Worm (Caenorhabditis elegans): Measurements from ENCODE around the gene vab-3.

The vab-3 gene

DNA sequence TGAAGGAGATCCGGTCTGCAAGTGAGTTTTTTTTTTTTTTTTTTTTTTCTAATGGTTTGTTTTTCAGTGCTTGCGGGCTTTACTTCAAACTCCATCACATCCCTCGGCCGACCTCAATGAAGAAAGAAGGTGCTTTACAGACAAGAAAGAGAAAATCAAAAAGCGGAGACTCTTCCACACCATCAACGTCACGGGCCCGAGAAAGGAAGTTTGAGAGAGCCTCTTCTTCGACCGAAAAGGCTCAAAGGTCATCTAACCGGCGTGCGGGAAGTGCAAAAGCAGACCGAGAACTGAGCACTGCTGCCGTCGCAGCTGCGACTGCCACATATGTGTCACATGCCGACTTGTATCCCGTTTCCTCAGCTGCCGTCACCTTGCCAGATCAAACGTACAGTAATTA, 17.4 kb upstream of the vab-3 start:
- no peak for TF ChIP-seq snpc-4 (GFP tag; optimal IDR thresholded peaks at IDR 0.05)
- TF ChIP-seq snpc-4 (tag; optimal IDR thresholded peaks at IDR 0.05): no peak
- no peak for TF ChIP-seq akir-1 (GFP tag; optimal IDR thresholded peaks at IDR 0.05)
- no peak for TF ChIP-seq snpc-3.4 (tag; optimal IDR thresholded peaks at IDR 0.05)
- TF ChIP-seq K11D2.4 (GFP tag; IDR thresholded peaks at IDR 0.05): no peak
- TF ChIP-seq B0035.1 (tag; optimal IDR thresholded peaks at IDR 0.05): no peak
- no peak for TF ChIP-seq athp-1 (tag; optimal IDR thresholded peaks at IDR 0.05)
- no peak for TF ChIP-seq attf-3 (GFP tag; conservative IDR thresholded peaks at IDR 0.05)
- TF ChIP-seq ceh-58 (GFP tag; IDR thresholded peaks at IDR 0.05): no peak
- TF ChIP-seq nfya-2 (GFP tag; IDR thresholded peaks at IDR 0.05): no peak
- TF ChIP-seq nhr-120 (GFP tag; IDR thresholded peaks at IDR 0.05): no peak
- TF ChIP-seq nfya-1 (tag; optimal IDR thresholded peaks at IDR 0.05; ENCODE audit: borderline replicate concordance, insufficient read depth): no peak
- no peak for TF ChIP-seq F37B4.10 (GFP tag; IDR thresholded peaks at IDR 0.05)
- no peak for TF ChIP-seq madf-6 (GFP tag; IDR thresholded peaks at IDR 0.05)
- no peak for TF ChIP-seq ztf-25 (GFP tag; IDR thresholded peaks at IDR 0.05)
- TF ChIP-seq snpc-1.1 (tag; optimal IDR thresholded peaks at IDR 0.05; ENCODE audit: insufficient read depth): no peak
- TF ChIP-seq lin-35 (GFP tag; optimal IDR thresholded peaks at IDR 0.05): no peak

DNA sequence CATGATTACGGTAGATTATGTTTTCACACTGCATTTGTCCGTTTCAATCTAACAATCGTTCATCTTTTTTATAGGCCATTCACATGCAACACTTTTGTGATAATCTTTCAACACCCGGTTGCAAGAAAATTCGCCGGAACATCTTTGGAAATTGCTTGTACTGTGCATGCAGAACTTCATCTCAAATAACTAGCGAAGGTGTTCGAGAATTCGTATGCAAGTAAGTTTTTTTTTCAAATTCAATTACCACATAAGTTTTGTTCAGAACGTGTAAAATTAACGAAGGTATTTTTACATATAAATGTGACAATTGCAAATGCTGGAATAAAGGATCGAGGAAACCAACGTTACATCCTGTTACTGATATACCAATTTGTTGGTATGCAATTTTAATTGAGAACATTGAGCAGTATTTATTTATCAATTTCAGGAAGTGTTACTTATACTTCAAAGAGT, 14.4 kb upstream of the vab-3 start, which contains the start of gene C33D3.3:
Gene C33D3.3, plus strand, starts transcription at position 51 of the 456 bp plus-strand sequence.
- TF ChIP-seq ZK185.1 (tag; optimal IDR thresholded peaks at IDR 0.05; ENCODE audit: poor library complexity, severe bottlenecking): no peak
- no peak for TF ChIP-seq ekl-4 (GFP tag; IDR thresholded peaks at IDR 0.05)
- TF ChIP-seq tbp1 (GFP tag; optimal IDR thresholded peaks at IDR 0.05): no peak
- no peak for TF ChIP-seq sdz-38 (tag; optimal IDR thresholded peaks at IDR 0.05)
- no peak for TF ChIP-seq egl-18 (GFP tag; IDR thresholded peaks at IDR 0.05)
- no peak for TF ChIP-seq unc-62 (GFP tag; optimal IDR thresholded peaks at IDR 0.05)
- TF ChIP-seq hlh-26 (GFP tag; conservative IDR thresholded peaks at IDR 0.05): no peak
- no peak for TF ChIP-seq dox-1 (GFP tag; IDR thresholded peaks at IDR 0.05)
- TF ChIP-seq madf-10 (tag; optimal IDR thresholded peaks at IDR 0.05): no peak

DNA sequence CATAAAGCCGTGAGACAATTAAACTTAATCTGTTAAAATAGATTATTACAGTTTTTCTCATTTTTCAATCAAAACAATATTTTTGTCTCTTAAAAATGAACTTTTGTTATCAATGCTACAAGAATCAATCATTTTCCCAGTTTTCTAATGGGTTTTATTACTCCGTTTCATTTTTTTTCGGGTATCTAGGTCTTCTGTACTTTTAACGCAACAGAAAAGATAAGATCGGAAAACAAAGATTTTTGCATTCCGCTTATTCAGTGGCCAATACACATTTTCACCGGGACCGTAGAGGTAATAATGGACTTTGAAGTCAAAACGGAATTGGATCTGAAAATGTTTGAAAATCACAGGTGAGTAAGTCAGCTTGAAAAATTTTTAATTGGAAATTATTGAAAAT, 10.9 kb upstream of the vab-3 start, which contains the start of gene C33D3.4:
Gene C33D3.4, plus strand, starts transcription at position 301 of the 400 bp plus-strand sequence.
- TF ChIP-seq ekl-4 (GFP tag; IDR thresholded peaks at IDR 0.05): no peak
- TF ChIP-seq B0336.3 (GFP tag; IDR thresholded peaks at IDR 0.05): no peak
- TF ChIP-seq F57C9.4 (tag; optimal IDR thresholded peaks at IDR 0.05): no peak
- no peak for TF ChIP-seq cebp-2 (GFP tag; IDR thresholded peaks at IDR 0.05)
- TF ChIP-seq ama-1 (optimal IDR thresholded peaks at IDR 0.05): no peak
- TF ChIP-seq ama-1 (GFP tag; optimal IDR thresholded peaks at IDR 0.05): no peak
- no peak for TF ChIP-seq snpc-1.1 (tag; optimal IDR thresholded peaks at IDR 0.05; ENCODE audit: insufficient read depth)
- TF ChIP-seq pbrm-1 (GFP tag; IDR thresholded peaks at IDR 0.05): no peak
- no peak for TF ChIP-seq attf-3 (GFP tag; conservative IDR thresholded peaks at IDR 0.05)

DNA sequence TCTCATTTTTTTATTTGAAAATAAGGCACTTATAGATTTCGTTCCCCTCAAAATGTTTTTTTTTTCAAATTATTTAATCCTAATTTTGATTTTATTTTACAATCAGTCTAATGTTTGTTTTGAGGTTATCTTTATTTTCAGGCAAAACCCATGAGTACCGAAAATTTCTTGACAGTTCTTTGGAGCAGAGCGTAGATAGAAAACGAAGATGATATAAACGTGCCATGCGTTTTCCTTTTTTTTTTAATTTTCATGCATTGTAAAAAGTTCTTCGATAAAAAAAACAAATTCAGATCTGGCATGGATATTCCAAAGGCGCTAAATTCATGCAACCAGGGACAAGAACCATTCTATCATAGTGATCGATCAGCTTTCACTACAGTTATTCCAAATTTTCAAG, 8.6 kb upstream of the vab-3 start, which contains the start of gene C33D3.5:
Gene C33D3.5, plus strand, starts transcription at position 301 of the 400 bp plus-strand sequence.
- TF ChIP-seq F52B5.7 (tag; optimal IDR thresholded peaks at IDR 0.05): no peak
- no peak for TF ChIP-seq egrh-3 (GFP tag; IDR thresholded peaks at IDR 0.05)
- TF ChIP-seq Y67H2A.10 (GFP tag; conservative IDR thresholded peaks at IDR 0.05): no peak
- no peak for TF ChIP-seq lir-1 (GFP tag; conservative IDR thresholded peaks at IDR 0.05)
- TF ChIP-seq ceh-58 (GFP tag; IDR thresholded peaks at IDR 0.05): no peak
- TF ChIP-seq Y53F4B.3 (GFP tag; IDR thresholded peaks at IDR 0.05): no peak
- no peak for TF ChIP-seq athp-1 (tag; optimal IDR thresholded peaks at IDR 0.05)
- TF ChIP-seq somi-1 (GFP tag; optimal IDR thresholded peaks at IDR 0.05): no peak
- no peak for TF ChIP-seq ccch-3 (GFP tag; optimal IDR thresholded peaks at IDR 0.05)
- no peak for TF ChIP-seq rpc-1 (optimal IDR thresholded peaks at IDR 0.05)
- TF ChIP-seq rpc-1 (tag; optimal IDR thresholded peaks at IDR 0.05): no peak
- TF ChIP-seq ztf-18 (tag; optimal IDR thresholded peaks at IDR 0.05): no peak
- no peak for TF ChIP-seq him-1 (tag; optimal IDR thresholded peaks at IDR 0.05)

Measured in whole organism, young adult.